Worm (Caenorhabditis elegans) whole organism, young adult: ENCODE results near the gene E01G4.5.

Experiments used
- B0035.1 ChIP-seq: sonication (generic microtip); optimal IDR thresholded peaks from 2 replicates; lab custom pipeline; 2016; ENCODE audit warnings: missing genetic modification characterization, mild to moderate bottlenecking, missing compliant biosample characterization, missing genotype, missing genetic modification reagents
- C06A6.2 ChIP-seq: fragments of 200-800 bp; sonication (Bioruptor generic); conservative IDR thresholded peaks from 2 replicates; pipeline ENCODE4 v1.3.6; 2022; ENCODE audit warnings: missing genetic modification characterization, missing compliant biosample characterization
- F10E7.11 ChIP-seq: sonication (generic microtip); optimal IDR thresholded peaks from 2 replicates; lab custom pipeline; 2017; ENCODE audit warnings: mild to moderate bottlenecking, missing genetic modification characterization, moderate library complexity, missing compliant biosample characterization
- F33H1.4 ChIP-seq: fragments of 200-800 bp; sonication (Bioruptor generic); IDR thresholded peaks from 2 replicates; pipeline ENCODE4 v1.3.6; 2022; ENCODE audit warnings: missing genetic modification reagents, missing genetic modification characterization, missing compliant biosample characterization
- F39B2.1 ChIP-seq: fragments of 200-800 bp; sonication (Bioruptor generic); IDR thresholded peaks from 2 replicates; pipeline ENCODE4 v1.3.6; 2022; ENCODE audit warnings: missing genetic modification reagents, missing genetic modification characterization, missing compliant biosample characterization
- F57A8.1 ChIP-seq: fragments of 200-800 bp; sonication (Bioruptor generic); optimal IDR thresholded peaks from 2 replicates; lab custom pipeline; 2018; ENCODE audit warnings: mild to moderate bottlenecking, missing genetic modification characterization, moderate library complexity, missing compliant biosample characterization
- T07F8.4 ChIP-seq: sonication (generic microtip); optimal IDR thresholded peaks from 2 replicates; lab custom pipeline; 2016; ENCODE audit warnings: mild to moderate bottlenecking, missing genetic modification characterization, moderate library complexity, missing compliant biosample characterization
- Y56A3A.18 ChIP-seq: fragments of 200-800 bp; sonication (Bioruptor generic); IDR thresholded peaks from 2 replicates; pipeline ENCODE4 v1.3.6; 2022; ENCODE audit warnings: missing genetic modification reagents, missing genetic modification characterization, missing compliant biosample characterization
- Y95B8A.8 ChIP-seq: fragments of 200-800 bp; sonication (Bioruptor generic); IDR thresholded peaks from 2 replicates; pipeline ENCODE4 v1.3.6; 2022; ENCODE audit warnings: missing genetic modification reagents, missing genetic modification characterization, missing compliant biosample characterization
- athp-1 ChIP-seq: sonication (generic microtip); optimal IDR thresholded peaks from 2 replicates; lab custom pipeline; 2017; ENCODE audit warnings: mild to moderate bottlenecking, missing genetic modification characterization, missing compliant biosample characterization
- attf-5 ChIP-seq: fragments of 200-800 bp; sonication (Bioruptor generic); optimal IDR thresholded peaks from 2 replicates; lab custom pipeline; 2018; ENCODE audit warnings: mild to moderate bottlenecking, missing genetic modification characterization, missing compliant biosample characterization
- bed-1 ChIP-seq: fragments of 200-800 bp; sonication (Bioruptor generic); IDR thresholded peaks from 2 replicates; pipeline ENCODE4 v1.3.6; 2022; ENCODE audit warnings: missing genetic modification reagents, missing genetic modification characterization, missing compliant biosample characterization
- bed-2 ChIP-seq: fragments of 200-800 bp; sonication (Bioruptor generic); IDR thresholded peaks from 2 replicates; pipeline ENCODE4 v1.3.6; 2022; ENCODE audit warnings: missing genetic modification reagents, missing genetic modification characterization, missing compliant biosample characterization
- ceh-100 ChIP-seq: fragments of 200-800 bp; sonication (Bioruptor generic); IDR thresholded peaks from 2 replicates; pipeline ENCODE4 v1.3.6; 2022; ENCODE audit warnings: missing genetic modification reagents, missing genetic modification characterization, missing compliant biosample characterization
- ceh-27 ChIP-seq: fragments of 200-800 bp; sonication (Bioruptor generic); optimal IDR thresholded peaks from 2 replicates; lab custom pipeline; 2018; ENCODE audit warnings: mild to moderate bottlenecking, missing genetic modification characterization, moderate library complexity, missing compliant biosample characterization
- dpff-1 ChIP-seq: sonication (generic microtip); optimal IDR thresholded peaks from 2 replicates; lab custom pipeline; 2017; ENCODE audit warnings: mild to moderate bottlenecking, missing genetic modification characterization, missing compliant biosample characterization
- efl-1 ChIP-seq: fragments of 150-350 bp; optimal IDR thresholded peaks from 2 replicates; lab custom pipeline; 2014; ENCODE audit warnings: missing biosample characterization, missing genetic modification reagents, missing genetic modification characterization
- egrh-3 ChIP-seq: fragments of 200-800 bp; sonication (Bioruptor generic); IDR thresholded peaks from 2 replicates; pipeline ENCODE4 v1.3.6; 2022; ENCODE audit warnings: missing genetic modification reagents, missing genetic modification characterization, missing compliant biosample characterization
- ekl-4 ChIP-seq: fragments of 200-800 bp; sonication (Bioruptor generic); IDR thresholded peaks from 2 replicates; pipeline ENCODE4 v1.3.6; 2022; ENCODE audit warnings: missing genetic modification reagents, missing genetic modification characterization, missing compliant biosample characterization
- him-1 ChIP-seq: sonication (generic microtip); optimal IDR thresholded peaks from 2 replicates; lab custom pipeline; 2016; ENCODE audit warnings: missing genotype, missing genetic modification reagents, missing genetic modification characterization, missing compliant biosample characterization
- hlh-12 ChIP-seq: sonication (generic microtip); optimal IDR thresholded peaks from 2 replicates; lab custom pipeline; 2016; ENCODE audit warnings: missing genetic modification characterization, missing compliant biosample characterization
- lag-1 ChIP-seq: fragments of 200-800 bp; sonication (Bioruptor generic); IDR thresholded peaks from 2 replicates; pipeline ENCODE4 v1.3.6; 2022; ENCODE audit warnings: missing genetic modification reagents, missing genetic modification characterization, missing compliant biosample characterization
- let-607 ChIP-seq, 2 experiments: fragments of 200-800 bp in 1 of 2; sonication (Bioruptor generic) in 1 of 2; sonication (generic microtip) in 1 of 2; optimal IDR thresholded peaks; 2 replicates each; lab custom pipeline; 2016 to 2018; ENCODE audit warnings: mild to moderate bottlenecking in 2 of 2, missing compliant biosample characterization in 2 of 2, missing genetic modification characterization in 2 of 2, moderate library complexity in 2 of 2, missing genotype in 1 of 2
- lin-54 ChIP-seq: fragments of 200-800 bp; sonication (Bioruptor generic); optimal IDR thresholded peaks from 2 replicates; lab custom pipeline; 2018; ENCODE audit warnings: mild to moderate bottlenecking, missing genetic modification characterization, missing compliant biosample characterization
- mel-28 ChIP-seq: sonication (generic microtip); optimal IDR thresholded peaks from 2 replicates; lab custom pipeline; 2016; ENCODE audit warnings: borderline replicate concordance, mild to moderate bottlenecking, missing genetic modification characterization, missing compliant biosample characterization
- nfyb-1 ChIP-seq: fragments of 200-800 bp; sonication (Bioruptor generic); IDR thresholded peaks from 2 replicates; pipeline ENCODE4 v1.3.6; 2022; ENCODE audit warnings: missing genetic modification reagents, missing genetic modification characterization, missing compliant biosample characterization
- nhr-120 ChIP-seq: fragments of 200-800 bp; sonication (Bioruptor generic); IDR thresholded peaks from 2 replicates; pipeline ENCODE4 v1.3.6; 2022; ENCODE audit warnings: missing genetic modification characterization, missing compliant biosample characterization
- nhr-179 ChIP-seq: sonication (generic microtip); optimal IDR thresholded peaks from 2 replicates; lab custom pipeline; 2016; ENCODE audit warnings: mild to moderate bottlenecking, missing genetic modification characterization, missing compliant biosample characterization
- pbrm-1 ChIP-seq: fragments of 200-800 bp; sonication (Bioruptor generic); IDR thresholded peaks from 2 replicates; pipeline ENCODE4 v1.3.6; 2022; ENCODE audit warnings: missing genetic modification reagents, missing genetic modification characterization, missing compliant biosample characterization
- pha-4 ChIP-seq: fragments of 150-350 bp; sonication (generic microtip); optimal IDR thresholded peaks from 2 replicates; lab custom pipeline; 2014; ENCODE audit warnings: missing biosample characterization, missing genetic modification reagents, missing genetic modification characterization
- sdz-38 ChIP-seq: sonication (generic microtip); optimal IDR thresholded peaks from 2 replicates; lab custom pipeline; 2016; ENCODE audit warnings: missing genotype, missing genetic modification characterization, missing compliant biosample characterization
- somi-1 ChIP-seq: fragments of 200-800 bp; sonication (Bioruptor generic); optimal IDR thresholded peaks from 2 replicates; lab custom pipeline; 2018; ENCODE audit warnings: mild to moderate bottlenecking, missing genetic modification characterization, missing compliant biosample characterization
- tlf-1 ChIP-seq: fragments of 200-800 bp; sonication (Bioruptor generic); optimal IDR thresholded peaks from 2 replicates; lab custom pipeline; 2018; ENCODE audit warnings: mild to moderate bottlenecking, missing genetic modification characterization, missing compliant biosample characterization
- unc-130 ChIP-seq: sonication (generic microtip); optimal IDR thresholded peaks from 2 replicates; lab custom pipeline; 2016; ENCODE audit warnings: missing genetic modification reagents, missing genetic modification characterization, missing compliant biosample characterization
- ztf-28 ChIP-seq: fragments of 200-800 bp; sonication (Bioruptor generic); IDR thresholded peaks from 2 replicates; pipeline ENCODE4 v1.3.6; 2022; ENCODE audit warnings: missing genetic modification reagents, missing genetic modification characterization, missing compliant biosample characterization

Gene E01G4.5

DNA sequence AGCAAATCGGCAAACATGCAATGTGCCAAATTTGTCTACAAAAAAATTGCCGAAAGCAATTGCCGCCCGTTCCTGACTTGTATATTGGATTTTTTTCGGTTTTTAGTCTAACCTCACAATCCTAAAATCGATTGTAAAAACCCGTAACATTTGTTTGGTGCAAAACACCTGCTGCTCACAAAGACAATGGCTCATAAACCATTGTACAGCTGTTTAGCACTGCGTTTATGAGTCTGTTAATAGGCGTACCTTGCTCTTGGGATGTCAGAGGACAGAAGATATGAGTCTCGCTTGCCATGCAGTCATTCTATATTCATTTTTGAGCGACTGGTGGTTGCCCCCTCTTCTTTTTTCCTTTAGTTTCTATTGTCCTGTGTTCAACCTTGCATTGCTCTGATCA is at the start of gene E01G4.5:
TSS of gene E01G4.5 (plus strand) at position 301 of the 400 bp plus-strand sequence.
- TF ChIP-seq somi-1 (GFP tag; lab: Kevin White, UChicago) (no peak), him-1 (no peak), pbrm-1 (GFP tag; lab: Robert Waterston, UW) (no peak), bed-1 (GFP tag; lab: Robert Waterston, UW) (no peak), lin-54 (no peak), F10E7.11 (no peak), nhr-120 (GFP tag; lab: Robert Waterston, UW) (no peak), mel-28 (no peak), athp-1 (tag; lab: Kevin White, UChicago) (no peak)

- TF ChIP-seq F10E7.11 (no peak), Y95B8A.8 (GFP tag; lab: Robert Waterston, UW) (no peak), nhr-179 (no peak), ekl-4 (GFP tag; lab: Robert Waterston, UW) (no peak), T07F8.4 (tag; lab: Kevin White, UChicago) (no peak)
These were observed 48.0 kb upstream of the E01G4.5 start, which contains the start of gene Y48E1C.2 for ce11 chrII:13424242-13424641. TSS of gene Y48E1C.2 (plus strand) at chrII:13424542.

ce11 chrII:13436725-13437124 is 35.5 kb upstream of the E01G4.5 start, which contains the start of gene Y48E1C.4:
TSS of gene Y48E1C.4 (minus strand) at chrII:13436825.
- no peak for TF ChIP-seq F33H1.4 (GFP tag; lab: Robert Waterston, UW)
- TF ChIP-seq B0035.1: no peak

ce11 chrII:13444307-13444706 is 27.9 kb upstream of the E01G4.5 start:
- TF ChIP-seq hlh-12 (tag; lab: Kevin White, UChicago) (no peak), pha-4 (tag; lab: Kevin White, UChicago) (no peak), bed-2 (GFP tag; lab: Robert Waterston, UW) (no peak), lag-1 (GFP tag; lab: Robert Waterston, UW) (no peak), egrh-3 (GFP tag; lab: Robert Waterston, UW) (no peak), Y95B8A.8 (GFP tag; lab: Robert Waterston, UW) (no peak), tlf-1 (GFP tag; lab: Kevin White, UChicago) (no peak), ceh-100 (GFP tag; lab: Robert Waterston, UW) (no peak), attf-5 (GFP tag; lab: Kevin White, UChicago) (no peak), dpff-1 (tag; lab: Kevin White, UChicago) (no peak), F39B2.1 (GFP tag; lab: Robert Waterston, UW) (no peak), ceh-27 (GFP tag; lab: Kevin White, UChicago) (no peak), efl-1 (no peak), sdz-38 (no peak), let-607 (tag; optimal IDR thresholded peaks at IDR 0.05; lab: Kevin White, UChicago) (no peak), C06A6.2 (no peak), unc-130 (GFP tag; lab: Kevin White, UChicago) (no peak)

DNA sequence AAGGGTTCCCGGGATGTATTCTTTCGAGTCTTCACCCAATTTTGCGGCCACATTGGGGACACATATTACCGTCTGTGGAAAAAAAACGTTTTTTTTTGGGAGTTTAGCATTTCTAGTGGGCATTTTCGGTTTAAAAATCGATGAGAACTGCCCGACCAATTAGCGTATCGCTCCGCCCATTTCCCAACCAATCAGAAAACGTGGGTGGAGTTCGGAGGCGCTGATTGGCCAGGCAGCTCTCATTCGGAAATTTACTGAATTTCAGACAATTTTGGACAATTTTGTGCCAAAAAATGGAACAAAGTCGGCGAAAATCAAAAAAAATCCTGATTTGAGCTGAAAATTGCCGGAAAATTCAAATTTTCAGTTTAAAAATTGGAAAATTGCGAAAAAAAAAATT is 25.6 kb upstream of the E01G4.5 start:
- TF ChIP-seq ztf-28 (GFP tag; lab: Robert Waterston, UW): no peak
- TF ChIP-seq F57A8.1 (GFP tag; lab: Kevin White, UChicago): no peak
- no peak for TF ChIP-seq Y56A3A.18
- TF ChIP-seq T07F8.4 (tag; lab: Kevin White, UChicago): no peak
- peak; percentile 75; the same call in 1 of the 2 replicates for TF ChIP-seq nfyb-1 (GFP tag; lab: Robert Waterston, UW)
